Worm (Caenorhabditis elegans): ENCODE data around the gene fbxb-53.
"Not testable (repeated sequence)": the region's sequence is repeated elsewhere in the genome, so short reads cannot be mapped to it uniquely, and the experiment has no call there.

fbxb-53 gene

ce11 chrII:1757033-1757432 lies 351 bp downstream of the fbxb-53 start, which contains the start of gene F36H5.10:
Gene F36H5.10 (plus strand): TSS chrII:1757333.
- TF ChIP-seq ref-1 (GFP tag; conservative IDR thresholded peaks at IDR 0.05) (no peak), ztf-29 (GFP tag; IDR thresholded peaks at IDR 0.05) (no peak), tab-1 (GFP tag; IDR thresholded peaks at IDR 0.05) (no peak), med-1 (GFP tag; optimal IDR thresholded peaks at IDR 0.05; ENCODE audit: insufficient read depth) (no peak), flt-1 (GFP tag; IDR thresholded peaks at IDR 0.05) (no peak), cog-1 (tag; optimal IDR thresholded peaks at IDR 0.05) (no peak), T22C8.4 (GFP tag; IDR thresholded peaks at IDR 0.05) (no peak), klf-2 (GFP tag; conservative IDR thresholded peaks at IDR 0.05) (no peak), ztf-23 (GFP tag; IDR thresholded peaks at IDR 0.05) (no peak)

- TF ChIP-seq ref-1 (GFP tag; conservative IDR thresholded peaks at IDR 0.05): no peak
- no peak for TF ChIP-seq cog-1 (tag; optimal IDR thresholded peaks at IDR 0.05)
- TF ChIP-seq ztf-23 (GFP tag; IDR thresholded peaks at IDR 0.05): no peak
- no peak for TF ChIP-seq klf-2 (GFP tag; conservative IDR thresholded peaks at IDR 0.05)
- no peak for TF ChIP-seq med-1 (GFP tag; optimal IDR thresholded peaks at IDR 0.05; ENCODE audit: insufficient read depth)
- TF ChIP-seq T22C8.4 (GFP tag; IDR thresholded peaks at IDR 0.05): no peak
- no peak for TF ChIP-seq flt-1 (GFP tag; IDR thresholded peaks at IDR 0.05)
- TF ChIP-seq ztf-29 (GFP tag; IDR thresholded peaks at IDR 0.05): no peak
- no peak for TF ChIP-seq tab-1 (GFP tag; IDR thresholded peaks at IDR 0.05)
Measured at ce11 chrII:1759602-1760001, 2.9 kb downstream of the fbxb-53 start, which contains the start of gene F36H5.18. Gene F36H5.18 (plus strand): TSS chrII:1759902.

ce11 chrII:1761564-1761963 lies 4.9 kb downstream of the fbxb-53 start, which contains the start of gene F36H5.4:
Gene F36H5.4 (plus strand): TSS chrII:1761864.
- no peak for TF ChIP-seq T22C8.4 (GFP tag; IDR thresholded peaks at IDR 0.05)
- TF ChIP-seq flt-1 (GFP tag; IDR thresholded peaks at IDR 0.05): no peak
- no peak for TF ChIP-seq cog-1 (tag; optimal IDR thresholded peaks at IDR 0.05)
- TF ChIP-seq klf-2 (GFP tag; conservative IDR thresholded peaks at IDR 0.05): no peak
- no peak for TF ChIP-seq tab-1 (GFP tag; IDR thresholded peaks at IDR 0.05)
- no peak for TF ChIP-seq med-1 (GFP tag; optimal IDR thresholded peaks at IDR 0.05; ENCODE audit: insufficient read depth)
- no peak for TF ChIP-seq ztf-23 (GFP tag; IDR thresholded peaks at IDR 0.05)
- TF ChIP-seq ref-1 (GFP tag; conservative IDR thresholded peaks at IDR 0.05): no peak
- TF ChIP-seq ztf-29 (GFP tag; IDR thresholded peaks at IDR 0.05): no peak

ce11 chrII:1763072-1763471 lies 6.4 kb downstream of the fbxb-53 start, which contains the start of gene math-28:
Gene math-28 (plus strand): TSS chrII:1763372.
- TF ChIP-seq flt-1 (GFP tag; IDR thresholded peaks at IDR 0.05) (no peak), med-1 (GFP tag; optimal IDR thresholded peaks at IDR 0.05; ENCODE audit: insufficient read depth) (no peak), klf-2 (GFP tag; conservative IDR thresholded peaks at IDR 0.05) (no peak), tab-1 (GFP tag; IDR thresholded peaks at IDR 0.05) (no peak), ztf-29 (GFP tag; IDR thresholded peaks at IDR 0.05) (no peak), cog-1 (tag; optimal IDR thresholded peaks at IDR 0.05) (no peak), ztf-23 (GFP tag; IDR thresholded peaks at IDR 0.05) (no peak), ref-1 (GFP tag; conservative IDR thresholded peaks at IDR 0.05) (no peak), T22C8.4 (GFP tag; IDR thresholded peaks at IDR 0.05) (no peak)

- TF ChIP-seq cog-1 (tag; optimal IDR thresholded peaks at IDR 0.05) (no peak), T22C8.4 (GFP tag; IDR thresholded peaks at IDR 0.05) (no peak), ref-1 (GFP tag; conservative IDR thresholded peaks at IDR 0.05) (no peak), flt-1 (GFP tag; IDR thresholded peaks at IDR 0.05) (no peak)
Measured at ce11 chrII:1766715-1767114, 10.0 kb downstream of the fbxb-53 start.

- not testable (repeated sequence) for TF ChIP-seq cog-1 (tag; optimal IDR thresholded peaks at IDR 0.05); tab-1 (GFP tag; IDR thresholded peaks at IDR 0.05); flt-1 (GFP tag; IDR thresholded peaks at IDR 0.05)
Measured at ce11 chrII:1771347-1771746, 14.7 kb downstream of the fbxb-53 start, which contains the start of gene math-26. Gene math-26 (plus strand): TSS chrII:1771647.

ce11 chrII:1771785-1772184 lies 15.1 kb downstream of the fbxb-53 start, which contains the start of gene math-3:
Gene math-3 (plus strand): TSS chrII:1772085.
- TF ChIP-seq tab-1 (GFP tag; IDR thresholded peaks at IDR 0.05): no peak
- TF ChIP-seq klf-2 (GFP tag; conservative IDR thresholded peaks at IDR 0.05): no peak
- TF ChIP-seq cog-1 (tag; optimal IDR thresholded peaks at IDR 0.05): no peak

ce11 chrII:1775234-1775633 lies 18.6 kb downstream of the fbxb-53 start, which contains the start of gene F36H5.14:
Gene F36H5.14 (plus strand): TSS chrII:1775534.
- TF ChIP-seq tab-1 (GFP tag; IDR thresholded peaks at IDR 0.05); klf-2 (GFP tag; conservative IDR thresholded peaks at IDR 0.05); T22C8.4 (GFP tag; IDR thresholded peaks at IDR 0.05): not testable (repeated sequence)

- TF ChIP-seq ztf-29 (GFP tag; IDR thresholded peaks at IDR 0.05) (no peak), cog-1 (tag; optimal IDR thresholded peaks at IDR 0.05) (no peak), klf-2 (GFP tag; conservative IDR thresholded peaks at IDR 0.05) (no peak), med-1 (GFP tag; optimal IDR thresholded peaks at IDR 0.05; ENCODE audit: insufficient read depth) (no peak), flt-1 (GFP tag; IDR thresholded peaks at IDR 0.05) (no peak), tab-1 (GFP tag; IDR thresholded peaks at IDR 0.05) (no peak), ref-1 (GFP tag; conservative IDR thresholded peaks at IDR 0.05) (no peak), ztf-23 (GFP tag; IDR thresholded peaks at IDR 0.05) (no peak), T22C8.4 (GFP tag; IDR thresholded peaks at IDR 0.05) (no peak)
Measured at ce11 chrII:1782474-1782873, 25.8 kb downstream of the fbxb-53 start, which contains the start of gene math-4. Gene math-4 (minus strand): TSS chrII:1782574.

ce11 chrII:1784799-1785198 lies 28.1 kb downstream of the fbxb-53 start, which contains the start of gene C08F1.11:
Gene C08F1.11 (minus strand): TSS chrII:1784899.
- TF ChIP-seq tab-1 (GFP tag; IDR thresholded peaks at IDR 0.05): no peak
- TF ChIP-seq T22C8.4 (GFP tag; IDR thresholded peaks at IDR 0.05): no peak
- no peak for TF ChIP-seq klf-2 (GFP tag; conservative IDR thresholded peaks at IDR 0.05)
- TF ChIP-seq cog-1 (tag; optimal IDR thresholded peaks at IDR 0.05): no peak
- no peak for TF ChIP-seq ztf-29 (GFP tag; IDR thresholded peaks at IDR 0.05)
- TF ChIP-seq flt-1 (GFP tag; IDR thresholded peaks at IDR 0.05): no peak
- no peak for TF ChIP-seq med-1 (GFP tag; optimal IDR thresholded peaks at IDR 0.05; ENCODE audit: insufficient read depth)
- no peak for TF ChIP-seq ref-1 (GFP tag; conservative IDR thresholded peaks at IDR 0.05)
- no peak for TF ChIP-seq ztf-23 (GFP tag; IDR thresholded peaks at IDR 0.05)
